1 fruit fly cellular context compared by ENCODE assay signal in genomic region chr2L:479483-480195, dm6.
TF ChIP-seq lines count a peak whose summit lies in the region.

cbt (minus strand) TSS chr2L:479688.

TF ChIP-seq in whole organism, embryonic, 481 proteins besides CTCF, POLR2A, EP300 and RAD21 (continued from another document and continues in another):
- peak; percentile 97 for TF ChIP-seq Mad (GFP tag; optimal IDR thresholded peaks at IDR 0.05; lab: Kevin White, UChicago)
- TF ChIP-seq CG2202 (tag; optimal IDR thresholded peaks at IDR 0.05; lab: Kevin White, UChicago): peak; percentile 94
- TF ChIP-seq Ets65A (GFP tag; lab: Kevin White, UChicago): peak; percentile 100
- peak; percentile 37 for TF ChIP-seq grn (GFP tag; optimal IDR thresholded peaks at IDR 0.05; lab: Kevin White, UChicago)
- peak; percentile 93 for TF ChIP-seq nerfin-1 (tag; optimal IDR thresholded peaks at IDR 0.05; lab: Kevin White, UChicago)
- peak; percentile 97 for TF ChIP-seq CG10147 (GFP tag; optimal IDR thresholded peaks at IDR 0.05; lab: Kevin White, UChicago)
- TF ChIP-seq CG8924 (tag; optimal IDR thresholded peaks at IDR 0.05; lab: Kevin White, UChicago): peak; percentile 98
- TF ChIP-seq Hr51 (GFP tag; optimal IDR thresholded peaks at IDR 0.05; lab: Kevin White, UChicago): peak; percentile 96 to 98
- peak; percentile 94 for TF ChIP-seq Fer2 (tag; optimal IDR thresholded peaks at IDR 0.05; lab: Kevin White, UChicago)
- peak; percentile 77 for TF ChIP-seq Hey (tag; optimal IDR thresholded peaks at IDR 0.05; lab: Kevin White, UChicago)
- peak; percentile 75 for TF ChIP-seq Jarid2 (GFP tag; optimal IDR thresholded peaks at IDR 0.05; lab: Kevin White, UChicago)
- TF ChIP-seq Med (GFP tag; lab: Kevin White, UChicago): peak; percentile 100
- peak; percentile 98 for TF ChIP-seq Atf3 (GFP tag; optimal IDR thresholded peaks at IDR 0.05; lab: Kevin White, UChicago)
- peak; percentile 98 for TF ChIP-seq CG12659 (GFP tag; optimal IDR thresholded peaks at IDR 0.05; lab: Kevin White, UChicago)
- peak; percentile 86 for TF ChIP-seq wek (GFP tag; optimal IDR thresholded peaks at IDR 0.05; lab: Kevin White, UChicago)
- TF ChIP-seq pho (GFP tag; optimal IDR thresholded peaks at IDR 0.05; lab: Kevin White, UChicago): peak; percentile 97
- TF ChIP-seq nau (GFP tag; optimal IDR thresholded peaks at IDR 0.05; lab: Kevin White, UChicago): peak; percentile 94
- TF ChIP-seq scrt (GFP tag; optimal IDR thresholded peaks at IDR 0.05; lab: Kevin White, UChicago): peak; percentile 97
- TF ChIP-seq ara (GFP tag; IDR thresholded peaks at IDR 0.05; lab: Robert Waterston, UW): no peak
- TF ChIP-seq CG1529 (GFP tag; optimal IDR thresholded peaks at IDR 0.05; lab: Kevin White, UChicago): peak; percentile 93
- TF ChIP-seq sens (GFP tag; lab: Kevin White, UChicago): peak; percentile 100
- peak; percentile 98 for TF ChIP-seq HLH54F (GFP tag; optimal IDR thresholded peaks at IDR 0.05; lab: Kevin White, UChicago)
- peak; percentile 98 for TF ChIP-seq CG13624 (GFP tag; optimal IDR thresholded peaks at IDR 0.05; lab: Kevin White, UChicago)
- peak; percentile 98 for TF ChIP-seq Hmr (GFP tag; optimal IDR thresholded peaks at IDR 0.05; lab: Kevin White, UChicago)
- TF ChIP-seq CG15514 (GFP tag; optimal IDR thresholded peaks at IDR 0.05; lab: Kevin White, UChicago): peak; percentile 93
- peak; percentile 95 for TF ChIP-seq run (tag; optimal IDR thresholded peaks at IDR 0.05; lab: Kevin White, UChicago)
- TF ChIP-seq Xrp1 (GFP tag; IDR thresholded peaks at IDR 0.05; lab: Robert Waterston, UW): no peak
- no peak for TF ChIP-seq Dref (GFP tag; IDR thresholded peaks at IDR 0.05; lab: Robert Waterston, UW)
- peak; percentile 94 for TF ChIP-seq D19A (tag; optimal IDR thresholded peaks at IDR 0.05; lab: Kevin White, UChicago)
- peak; percentile 97 for TF ChIP-seq zfh2 (GFP tag; optimal IDR thresholded peaks at IDR 0.05; lab: Kevin White, UChicago)
- peak; percentile 91 for TF ChIP-seq trh (GFP tag; optimal IDR thresholded peaks at IDR 0.05; lab: Kevin White, UChicago)
- peak; percentile 93 for TF ChIP-seq CG10267 (tag; optimal IDR thresholded peaks at IDR 0.05; lab: Kevin White, UChicago)
- peak; percentile 30 for TF ChIP-seq pzg (GFP tag; optimal IDR thresholded peaks at IDR 0.05; lab: Kevin White, UChicago)
- TF ChIP-seq cwo (GFP tag; optimal IDR thresholded peaks at IDR 0.05; lab: Kevin White, UChicago): peak; percentile 97
- TF ChIP-seq CG16815 (GFP tag; optimal IDR thresholded peaks at IDR 0.05; lab: Kevin White, UChicago): peak; percentile 97
- TF ChIP-seq CG3838 (GFP tag; optimal IDR thresholded peaks at IDR 0.05; lab: Kevin White, UChicago): peak; percentile 91
- TF ChIP-seq Ada2b (GFP tag; IDR thresholded peaks at IDR 0.05; lab: Robert Waterston, UW): no peak
- no peak for TF ChIP-seq stc (GFP tag; IDR thresholded peaks at IDR 0.05; lab: Robert Waterston, UW)
- TF ChIP-seq CG16779 (GFP tag; IDR thresholded peaks at IDR 0.05; lab: Robert Waterston, UW): no peak
- peak; percentile 41 for TF ChIP-seq CG9797 (GFP tag; optimal IDR thresholded peaks at IDR 0.05; lab: Kevin White, UChicago)
- no peak for TF ChIP-seq ham (GFP tag; IDR thresholded peaks at IDR 0.05; lab: Robert Waterston, UW)
- TF ChIP-seq az2 (GFP tag; optimal IDR thresholded peaks at IDR 0.05; lab: Kevin White, UChicago): peak; percentile 98
- peak; percentile 99 for TF ChIP-seq gem (tag; optimal IDR thresholded peaks at IDR 0.05; lab: Kevin White, UChicago)
- TF ChIP-seq CG2712 (tag; optimal IDR thresholded peaks at IDR 0.05; lab: Kevin White, UChicago): peak; percentile 98
- TF ChIP-seq cato (GFP tag; optimal IDR thresholded peaks at IDR 0.05; lab: Kevin White, UChicago; ENCODE audit: borderline replicate concordance): peak; percentile 94
- peak; percentile 96 for TF ChIP-seq CG1233 (GFP tag; optimal IDR thresholded peaks at IDR 0.05; lab: Kevin White, UChicago)
- TF ChIP-seq CG6854 (GFP tag; optimal IDR thresholded peaks at IDR 0.05; lab: Kevin White, UChicago): peak; percentile 93
- TF ChIP-seq danr (GFP tag; IDR thresholded peaks at IDR 0.05; lab: Robert Waterston, UW): no peak
- peak; percentile 98 for TF ChIP-seq CG12219 (GFP tag; optimal IDR thresholded peaks at IDR 0.05; lab: Kevin White, UChicago)
- peak; percentile 81 for TF ChIP-seq CG15073 (GFP tag; optimal IDR thresholded peaks at IDR 0.05; lab: Kevin White, UChicago)
- peak in 1 of 2 experiments; percentile 95 for TF ChIP-seq Eip74EF (GFP tag; optimal IDR thresholded peaks at IDR 0.05; lab: Kevin White, UChicago)
- TF ChIP-seq disco-r (GFP tag; optimal IDR thresholded peaks at IDR 0.05; lab: Kevin White, UChicago): peak; percentile 96
- peak; percentile 97 for TF ChIP-seq en (GFP tag; optimal IDR thresholded peaks at IDR 0.05; lab: Kevin White, UChicago)
- TF ChIP-seq wdn (GFP tag; IDR thresholded peaks at IDR 0.05; lab: Robert Waterston, UW): no peak
- peak; percentile 97 for TF ChIP-seq Dip3 (GFP tag; optimal IDR thresholded peaks at IDR 0.05; lab: Kevin White, UChicago)
- peak; percentile 95 for TF ChIP-seq CG17385 (GFP tag; optimal IDR thresholded peaks at IDR 0.05; lab: Kevin White, UChicago)
- no peak for TF ChIP-seq h (optimal IDR thresholded peaks at IDR 0.05; lab: Kevin White, UChicago)
- TF ChIP-seq chif (GFP tag; optimal IDR thresholded peaks at IDR 0.05; lab: Kevin White, UChicago): peak; percentile 97 to 98
- peak; percentile 98 for TF ChIP-seq CG8944 (GFP tag; optimal IDR thresholded peaks at IDR 0.05; lab: Kevin White, UChicago)
- peak; percentile 89 for TF ChIP-seq twi (tag; optimal IDR thresholded peaks at IDR 0.05; lab: Kevin White, UChicago)
- TF ChIP-seq CG5953 (GFP tag; IDR thresholded peaks at IDR 0.05; lab: Robert Waterston, UW): no peak
- peak; percentile 97 for TF ChIP-seq CG4424 (GFP tag; optimal IDR thresholded peaks at IDR 0.05; lab: Kevin White, UChicago)
- TF ChIP-seq Chrac-16 (GFP tag; optimal IDR thresholded peaks at IDR 0.05; lab: Kevin White, UChicago): peak; percentile 98
- peak; percentile 98 for TF ChIP-seq dmrt99B (tag; optimal IDR thresholded peaks at IDR 0.05; lab: Kevin White, UChicago)
- peak; percentile 99 for TF ChIP-seq CG12769 (tag; optimal IDR thresholded peaks at IDR 0.05; lab: Kevin White, UChicago)
- TF ChIP-seq kni (GFP tag; optimal IDR thresholded peaks at IDR 0.05; lab: Kevin White, UChicago): peak; percentile 97
- peak; percentile 90 for TF ChIP-seq nom (GFP tag; optimal IDR thresholded peaks at IDR 0.05; lab: Kevin White, UChicago)
- TF ChIP-seq CG18764 (GFP tag; optimal IDR thresholded peaks at IDR 0.05; lab: Kevin White, UChicago): peak; percentile 96
- TF ChIP-seq Lhr (GFP tag; optimal IDR thresholded peaks at IDR 0.05; lab: Kevin White, UChicago): peak; percentile 85
- peak; percentile 97 for TF ChIP-seq caup (GFP tag; optimal IDR thresholded peaks at IDR 0.05; lab: Kevin White, UChicago; ENCODE audit: severe bottlenecking)
- TF ChIP-seq z (GFP tag; IDR thresholded peaks at IDR 0.05; lab: Robert Waterston, UW): no peak
- no peak for TF ChIP-seq Gsc (GFP tag; IDR thresholded peaks at IDR 0.05; lab: Robert Waterston, UW)
- no peak for TF ChIP-seq sr (GFP tag; IDR thresholded peaks at IDR 0.05; lab: Robert Waterston, UW)
- peak; percentile 95 for TF ChIP-seq Spps (tag; optimal IDR thresholded peaks at IDR 0.05; lab: Kevin White, UChicago)
- peak; percentile 97 for TF ChIP-seq pb (GFP tag; optimal IDR thresholded peaks at IDR 0.05; lab: Kevin White, UChicago)
- peak; percentile 73 for TF ChIP-seq Sry-δ (GFP tag; optimal IDR thresholded peaks at IDR 0.05; lab: Kevin White, UChicago)
- TF ChIP-seq kay (GFP tag; optimal IDR thresholded peaks at IDR 0.05; lab: Kevin White, UChicago): peak; percentile 94
- TF ChIP-seq insv (GFP tag; optimal IDR thresholded peaks at IDR 0.05; lab: Kevin White, UChicago): peak; percentile 74 to 79
- TF ChIP-seq dm (GFP tag; optimal IDR thresholded peaks at IDR 0.05; lab: Kevin White, UChicago): peak; percentile 96
- peak; percentile 94 for TF ChIP-seq oc (tag; optimal IDR thresholded peaks at IDR 0.05; lab: Kevin White, UChicago)
- TF ChIP-seq Asciz (GFP tag; optimal IDR thresholded peaks at IDR 0.05; lab: Kevin White, UChicago): peak; percentile 97
- peak; percentile 96 for TF ChIP-seq Blimp-1 (GFP tag; optimal IDR thresholded peaks at IDR 0.05; lab: Kevin White, UChicago)
- TF ChIP-seq CG1792 (GFP tag; optimal IDR thresholded peaks at IDR 0.05; lab: Kevin White, UChicago): peak; percentile 97
- TF ChIP-seq CG30020 (tag; optimal IDR thresholded peaks at IDR 0.05; lab: Kevin White, UChicago): peak; percentile 73
- TF ChIP-seq CG10462 (GFP tag; optimal IDR thresholded peaks at IDR 0.05; lab: Kevin White, UChicago): peak; percentile 94
- TF ChIP-seq CG18619 (GFP tag; optimal IDR thresholded peaks at IDR 0.05; lab: Kevin White, UChicago): peak; percentile 96
- peak; percentile 7 for TF ChIP-seq yki (optimal IDR thresholded peaks at IDR 0.05; lab: Kevin White, UChicago)
- TF ChIP-seq Hr3 (GFP tag; optimal IDR thresholded peaks at IDR 0.05; lab: Kevin White, UChicago): peak; percentile 96
- peak; percentile 86 for TF ChIP-seq CG14965 (GFP tag; optimal IDR thresholded peaks at IDR 0.05; lab: Kevin White, UChicago; ENCODE audit: borderline replicate concordance)
- peak; percentile 61 for TF ChIP-seq CG10431 (GFP tag; optimal IDR thresholded peaks at IDR 0.05; lab: Kevin White, UChicago)
- no peak for TF ChIP-seq sens-2 (GFP tag; IDR thresholded peaks at IDR 0.05; lab: Robert Waterston, UW)
- TF ChIP-seq Dbx (GFP tag; IDR thresholded peaks at IDR 0.05; lab: Robert Waterston, UW): no peak
- TF ChIP-seq prd (optimal IDR thresholded peaks at IDR 0.05; lab: Kevin White, UChicago): no peak
- TF ChIP-seq prd (GFP tag; IDR thresholded peaks at IDR 0.05; lab: Robert Waterston, UW): no peak
- peak; percentile 94 for TF ChIP-seq jing (GFP tag; optimal IDR thresholded peaks at IDR 0.05; lab: Kevin White, UChicago)
- peak; percentile 92 for TF ChIP-seq gcm2 (GFP tag; optimal IDR thresholded peaks at IDR 0.05; lab: Kevin White, UChicago)
- TF ChIP-seq zen (tag; optimal IDR thresholded peaks at IDR 0.05; lab: Kevin White, UChicago): peak; percentile 94
- peak; percentile 98 for TF ChIP-seq Meics (GFP tag; optimal IDR thresholded peaks at IDR 0.05; lab: Kevin White, UChicago)
- TF ChIP-seq CG33557 (GFP tag; optimal IDR thresholded peaks at IDR 0.05; lab: Kevin White, UChicago): peak; percentile 93
- peak; percentile 97 for TF ChIP-seq tap (tag; optimal IDR thresholded peaks at IDR 0.05; lab: Kevin White, UChicago)
- peak; percentile 77 for TF ChIP-seq Neu2 (GFP tag; optimal IDR thresholded peaks at IDR 0.05; lab: Kevin White, UChicago; ENCODE audit: borderline replicate concordance)
- TF ChIP-seq NfI (GFP tag; optimal IDR thresholded peaks at IDR 0.05; lab: Kevin White, UChicago): peak; percentile 97
- peak; percentile 95 for TF ChIP-seq CG4282 (GFP tag; optimal IDR thresholded peaks at IDR 0.05; lab: Kevin White, UChicago)
- peak; percentile 97 for TF ChIP-seq CG4820 (GFP tag; optimal IDR thresholded peaks at IDR 0.05; lab: Kevin White, UChicago)
- TF ChIP-seq CG11456 (GFP tag; IDR thresholded peaks at IDR 0.05; lab: Robert Waterston, UW): no peak
- peak; percentile 98 for TF ChIP-seq CG10654 (GFP tag; optimal IDR thresholded peaks at IDR 0.05; lab: Kevin White, UChicago)
- peak; percentile 94 for TF ChIP-seq CG13123 (GFP tag; optimal IDR thresholded peaks at IDR 0.05; lab: Kevin White, UChicago)
- no peak for TF ChIP-seq cas (GFP tag; IDR thresholded peaks at IDR 0.05; lab: Robert Waterston, UW)
- TF ChIP-seq CG9727 (GFP tag; optimal IDR thresholded peaks at IDR 0.05; lab: Kevin White, UChicago): peak; percentile 98
- peak; percentile 98 for TF ChIP-seq lab (GFP tag; optimal IDR thresholded peaks at IDR 0.05; lab: Kevin White, UChicago)
- peak; percentile 57 for TF ChIP-seq stwl (tag; optimal IDR thresholded peaks at IDR 0.05; lab: Kevin White, UChicago)
- peak; percentile 95 for TF ChIP-seq CG8388 (GFP tag; optimal IDR thresholded peaks at IDR 0.05; lab: Kevin White, UChicago)
- peak; percentile 94 for TF ChIP-seq CG2875 (GFP tag; optimal IDR thresholded peaks at IDR 0.05; lab: Kevin White, UChicago)
- TF ChIP-seq CHES-1-like (GFP tag; optimal IDR thresholded peaks at IDR 0.05; lab: Kevin White, UChicago): peak; percentile 99
- peak; percentile 97 for TF ChIP-seq CG8089 (GFP tag; optimal IDR thresholded peaks at IDR 0.05; lab: Kevin White, UChicago)
- peak; percentile 96 for TF ChIP-seq CG17568 (GFP tag; optimal IDR thresholded peaks at IDR 0.05; lab: Kevin White, UChicago)
- peak; percentile 94 for TF ChIP-seq Gug (GFP tag; IDR thresholded peaks at IDR 0.05; lab: Robert Waterston, UW)
- peak; percentile 98 for TF ChIP-seq maf-S (GFP tag; optimal IDR thresholded peaks at IDR 0.05; lab: Kevin White, UChicago)
- no peak for TF ChIP-seq so (GFP tag; IDR thresholded peaks at IDR 0.05; lab: Robert Waterston, UW)
- peak in 1 of 3 experiments; percentile 94 for TF ChIP-seq lola (GFP tag; optimal IDR thresholded peaks at IDR 0.05; lab: Kevin White, UChicago)
- peak; percentile 85 for TF ChIP-seq CG17186 (GFP tag; optimal IDR thresholded peaks at IDR 0.05; lab: Kevin White, UChicago)
- peak; percentile 98 for TF ChIP-seq jumu (GFP tag; optimal IDR thresholded peaks at IDR 0.05; lab: Kevin White, UChicago)
- TF ChIP-seq Elba2 (GFP tag; optimal IDR thresholded peaks at IDR 0.05; lab: Kevin White, UChicago): peak; percentile 64
- TF ChIP-seq ash1 (GFP tag; optimal IDR thresholded peaks at IDR 0.05; lab: Kevin White, UChicago): peak; percentile 93
- TF ChIP-seq CG15696 (tag; optimal IDR thresholded peaks at IDR 0.05; lab: Kevin White, UChicago): peak; percentile 92
- peak; percentile 93 for TF ChIP-seq Bdp1 (GFP tag; optimal IDR thresholded peaks at IDR 0.05; lab: Kevin White, UChicago)
- peak in 1 of 2 experiments; percentile 100 for TF ChIP-seq Hr78 (GFP tag; optimal IDR thresholded peaks at IDR 0.05; lab: Kevin White, UChicago)
- peak; percentile 89 for TF ChIP-seq CG17802 (tag; optimal IDR thresholded peaks at IDR 0.05; lab: Kevin White, UChicago)
- no peak for TF ChIP-seq CG2889 (GFP tag; IDR thresholded peaks at IDR 0.05; lab: Robert Waterston, UW)
- peak; percentile 97 for TF ChIP-seq CG12071 (GFP tag; optimal IDR thresholded peaks at IDR 0.05; lab: Kevin White, UChicago)
- TF ChIP-seq bsh (GFP tag; optimal IDR thresholded peaks at IDR 0.05; lab: Kevin White, UChicago): peak; percentile 96 to 97
- TF ChIP-seq sqz (GFP tag; optimal IDR thresholded peaks at IDR 0.05; lab: Kevin White, UChicago): peak; percentile 91
- peak; percentile 98 for TF ChIP-seq BtbVII (GFP tag; optimal IDR thresholded peaks at IDR 0.05; lab: Kevin White, UChicago)
- TF ChIP-seq lilli (GFP tag; optimal IDR thresholded peaks at IDR 0.05; lab: Kevin White, UChicago): peak; percentile 98
